Fruit fly (Drosophila melanogaster): ENCODE results near the gene CG15432.

Gene CG15432

DNA sequence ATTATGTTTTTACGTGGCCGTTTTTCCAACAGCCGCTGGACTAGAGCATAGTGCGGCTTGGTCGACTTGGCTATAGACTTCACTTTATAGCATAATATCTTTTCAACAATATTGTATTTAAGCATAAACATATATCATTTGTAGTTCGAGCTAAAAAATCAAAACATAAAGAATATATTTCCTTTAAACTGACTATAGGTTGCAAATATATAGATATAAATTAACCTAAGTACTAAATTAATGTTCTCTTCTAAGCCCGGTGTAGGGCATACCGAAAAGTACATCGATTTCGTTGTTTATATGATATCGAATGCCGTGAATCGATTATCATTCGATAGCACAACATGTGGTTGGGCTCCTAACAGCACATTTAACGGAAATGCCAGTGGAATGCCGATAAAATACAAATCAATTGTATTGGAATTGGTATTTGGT is 6.5 kb downstream of the CG15432 start, which contains the start of gene MFS18 (continued):
- TF ChIP-seq CG11093 (GFP tag; IDR thresholded peaks at IDR 0.05), result peak; percentile 98
- peak; percentile 91 for TF ChIP-seq fd64A (GFP tag; optimal IDR thresholded peaks at IDR 0.05)
- peak; percentile 94 for TF ChIP-seq Hsf (GFP tag; optimal IDR thresholded peaks at IDR 0.05)
- peak; percentile 97 for TF ChIP-seq Gsc (GFP tag; IDR thresholded peaks at IDR 0.05)
- TF ChIP-seq CG7839 (tag; optimal IDR thresholded peaks at IDR 0.05), result peak; percentile 98
- peak; percentile 100 for TF ChIP-seq CG10274 (GFP tag; optimal IDR thresholded peaks at IDR 0.05)
- TF ChIP-seq z (GFP tag; IDR thresholded peaks at IDR 0.05), result peak; percentile 77; the same call in 2 of the 3 replicates
- peak; percentile 6 for TF ChIP-seq HmgD (GFP tag; optimal IDR thresholded peaks at IDR 0.05)
- peak; percentile 98 for TF ChIP-seq CG13775 (GFP tag; optimal IDR thresholded peaks at IDR 0.05)
- peak; percentile 100 for TF ChIP-seq fd96Cb (tag; optimal IDR thresholded peaks at IDR 0.05)
- TF ChIP-seq CG4404 (GFP tag; IDR thresholded peaks at IDR 0.05), result peak; percentile 98
- TF ChIP-seq CG16779 (GFP tag; IDR thresholded peaks at IDR 0.05), result peak; percentile 98
- peak; percentile 87 for TF ChIP-seq fd102C (GFP tag; optimal IDR thresholded peaks at IDR 0.05)
- peak; percentile 99 for TF ChIP-seq CG31441 (GFP tag; IDR thresholded peaks at IDR 0.05)
- peak; percentile 95 for TF ChIP-seq CG2202 (tag; optimal IDR thresholded peaks at IDR 0.05)
- peak; percentile 96 for TF ChIP-seq gt (GFP tag; IDR thresholded peaks at IDR 0.05)
- peak; percentile 95 for TF ChIP-seq ssp (GFP tag; IDR thresholded peaks at IDR 0.05)
- peak; percentile 92 for TF ChIP-seq kah (GFP tag; optimal IDR thresholded peaks at IDR 0.05)
- peak; percentile 98 for TF ChIP-seq Nf-YA (GFP tag; IDR thresholded peaks at IDR 0.05)
- peak; percentile 69 for TF ChIP-seq CG9609 (GFP tag; optimal IDR thresholded peaks at IDR 0.05)
- TF ChIP-seq CG6272 (GFP tag; IDR thresholded peaks at IDR 0.05), result peak; percentile 98
- TF ChIP-seq vvl (GFP tag; IDR thresholded peaks at IDR 0.05), result peak; percentile 100
- TF ChIP-seq tgo (GFP tag; IDR thresholded peaks at IDR 0.05), result peak; percentile 99
- TF ChIP-seq Oaz (GFP tag; IDR thresholded peaks at IDR 0.05), result peak; percentile 97
- TF ChIP-seq tio (GFP tag; optimal IDR thresholded peaks at IDR 0.05), result no peak
- TF ChIP-seq Optix (GFP tag; IDR thresholded peaks at IDR 0.05), result peak; percentile 97
- peak; percentile 82 for TF ChIP-seq crol (GFP tag; IDR thresholded peaks at IDR 0.05)
- TF ChIP-seq fd3F (GFP tag; optimal IDR thresholded peaks at IDR 0.05), result peak; percentile 89
- peak; percentile 93 for TF ChIP-seq Ssrp (tag; optimal IDR thresholded peaks at IDR 0.05)
- peak; percentile 98 for TF ChIP-seq ro (GFP tag; IDR thresholded peaks at IDR 0.05)
- TF ChIP-seq Bgb (GFP tag; IDR thresholded peaks at IDR 0.05; ENCODE audit: partially characterized antibody), result peak; percentile 86
- peak; percentile 99 for TF ChIP-seq so (GFP tag; IDR thresholded peaks at IDR 0.05)
- peak; percentile 85 for TF ChIP-seq Dref (GFP tag; IDR thresholded peaks at IDR 0.05)
- TF ChIP-seq hkb (optimal IDR thresholded peaks at IDR 0.05), result peak; percentile 67
- peak; percentile 100 for TF ChIP-seq hkb (GFP tag; IDR thresholded peaks at IDR 0.05)
- peak; percentile 80 for TF ChIP-seq fu2 (GFP tag; optimal IDR thresholded peaks at IDR 0.05)
- TF ChIP-seq peb (GFP tag; IDR thresholded peaks at IDR 0.05), result peak; percentile 99
- TF ChIP-seq Dp (GFP tag; optimal IDR thresholded peaks at IDR 0.05), result peak; percentile 43
- TF ChIP-seq CG11560 (tag; IDR thresholded peaks at IDR 0.05), result peak; percentile 98
- TF ChIP-seq al (GFP tag; IDR thresholded peaks at IDR 0.05), result peak; percentile 99
- peak; percentile 97 for TF ChIP-seq CG10209 (GFP tag; optimal IDR thresholded peaks at IDR 0.05)
- TF ChIP-seq Dek (tag; optimal IDR thresholded peaks at IDR 0.05), result peak; percentile 92
- peak; percentile 73 for TF ChIP-seq gcm2 (GFP tag; optimal IDR thresholded peaks at IDR 0.05)
- peak; percentile 73 for TF ChIP-seq CHES-1-like (GFP tag; optimal IDR thresholded peaks at IDR 0.05)
- TF ChIP-seq nerfin-2 (GFP tag; IDR thresholded peaks at IDR 0.05; ENCODE audit: partially characterized antibody), result peak; percentile 90
- peak; percentile 98 for TF ChIP-seq gce (GFP tag; IDR thresholded peaks at IDR 0.05)
- TF ChIP-seq stc (GFP tag; IDR thresholded peaks at IDR 0.05), result peak; percentile 100
- TF ChIP-seq toy (GFP tag; IDR thresholded peaks at IDR 0.05), result peak; percentile 96
- peak; percentile 99 for TF ChIP-seq CG4424 (GFP tag; optimal IDR thresholded peaks at IDR 0.05)
- TF ChIP-seq CG32772 (GFP tag; IDR thresholded peaks at IDR 0.05), result peak; percentile 99
- peak; percentile 92 for TF ChIP-seq CG18619 (GFP tag; optimal IDR thresholded peaks at IDR 0.05)
- TF ChIP-seq CG7745 (tag; optimal IDR thresholded peaks at IDR 0.05), result peak; percentile 43
